Worm (Caenorhabditis elegans): Measurements from ENCODE around the gene atln-2.

ce11 chrIV:14954842-14955241, 26.6 kb upstream of the atln-2 start:
- TF ChIP-seq Y53F4B.3 (GFP tag; IDR thresholded peaks at IDR 0.05) (no peak), egl-44 (GFP tag; IDR thresholded peaks at IDR 0.05) (no peak), pha-4 (tag; optimal IDR thresholded peaks at IDR 0.05) (no peak), ama-1 (optimal IDR thresholded peaks at IDR 0.05) (no peak), ama-1 (GFP tag; optimal IDR thresholded peaks at IDR 0.05) (no peak), ekl-4 (GFP tag; IDR thresholded peaks at IDR 0.05) (no peak), lag-1 (GFP tag; IDR thresholded peaks at IDR 0.05) (no peak), cebp-2 (GFP tag; IDR thresholded peaks at IDR 0.05) (no peak), rpc-1 (optimal IDR thresholded peaks at IDR 0.05) (no peak), rpc-1 (tag; optimal IDR thresholded peaks at IDR 0.05) (no peak), somi-1 (GFP tag; optimal IDR thresholded peaks at IDR 0.05) (no peak), K12H6.12 (tag; optimal IDR thresholded peaks at IDR 0.05) (no peak), ztf-6 (GFP tag; IDR thresholded peaks at IDR 0.05) (no peak), nfya-1 (tag; optimal IDR thresholded peaks at IDR 0.05; ENCODE audit: borderline replicate concordance, insufficient read depth) (no peak)

All from whole organism, young adult.